Worm (Caenorhabditis elegans) whole organism, L4 larva: ENCODE measurements around the gene H04M03.12.

ENCODE experiments used
- dmd-9 ChIP-seq: fragments of 200-800 bp; sonication (Bioruptor generic); IDR thresholded peaks from 2 replicates; pipeline ENCODE4 v1.3.6; 2022; ENCODE audit warnings: missing genetic modification reagents, missing genetic modification characterization, missing compliant biosample characterization
- lin-38 ChIP-seq: fragments of 200-800 bp; sonication (Bioruptor generic); IDR thresholded peaks from 2 replicates; pipeline ENCODE4 v1.3.6; 2022; ENCODE audit warnings: missing genetic modification reagents, missing genetic modification characterization, missing compliant biosample characterization
- nhr-6 ChIP-seq: fragments of 150-350 bp; optimal IDR thresholded peaks from 2 replicates; lab custom pipeline; 2014; ENCODE audit warnings: missing biosample characterization, missing genetic modification characterization
- tag-97 ChIP-seq: fragments of 200-800 bp; sonication (Bioruptor generic); IDR thresholded peaks from 2 replicates; pipeline ENCODE4 v1.3.6; 2022; ENCODE audit warnings: missing genetic modification characterization, missing compliant biosample characterization

- TF ChIP-seq dmd-9 (GFP tag; lab: Robert Waterston, UW) (no peak), tag-97 (GFP tag; lab: Robert Waterston, UW) (no peak), nhr-6 (tag; lab: Kevin White, UChicago) (no peak), lin-38 (GFP tag; lab: Robert Waterston, UW) (no peak)
Observed at ce11 chrIV:5926643-5927042, 23.5 kb upstream of the H04M03.12 start.
